Worm (Caenorhabditis elegans) whole organism, mixed stage, embryonic: ENCODE data around the gene btb-19.
A peak's percentile ranks its signal among the peaks of the same experiment; 100 is the strongest.

Experiments
- M03D4.4 ChIP-seq: sonication (generic microtip); optimal IDR thresholded peaks from 2 replicates; lab custom pipeline; 2017; ENCODE audit warnings: mild to moderate bottlenecking, missing genetic modification characterization, missing compliant biosample characterization
- bed-3 ChIP-seq: fragments of 200-800 bp; sonication (Bioruptor generic); optimal IDR thresholded peaks from 3 replicates; lab custom pipeline; 2018; ENCODE audit warnings: mild to moderate bottlenecking, missing genetic modification characterization, moderate library complexity, missing compliant biosample characterization
- blmp-1 ChIP-seq: fragments of 150-350 bp; optimal IDR thresholded peaks from 2 replicates; lab custom pipeline; 2014; ENCODE audit warnings: missing biosample characterization, missing genetic modification characterization
- ceh-39 ChIP-seq: fragments of 150-350 bp; optimal IDR thresholded peaks from 2 replicates; lab custom pipeline; 2014; ENCODE audit warnings: missing biosample characterization, missing genetic modification characterization
- ceh-43 ChIP-seq: fragments of 200-800 bp; sonication (Bioruptor generic); optimal IDR thresholded peaks from 2 replicates; lab custom pipeline; 2018; ENCODE audit warnings: mild to moderate bottlenecking, missing genetic modification characterization, moderate library complexity, missing compliant biosample characterization
- ceh-83 ChIP-seq: fragments of 200-800 bp; sonication (Bioruptor generic); optimal IDR thresholded peaks from 2 replicates; lab custom pipeline; 2018; ENCODE audit warnings: mild to moderate bottlenecking, missing genetic modification characterization, missing compliant biosample characterization
- ces-1 ChIP-seq: fragments of 150-350 bp; optimal IDR thresholded peaks from 2 replicates; lab custom pipeline; 2014; ENCODE audit warnings: missing biosample characterization, missing genetic modification reagents, missing genetic modification characterization
- cnd-1 ChIP-seq: fragments of 200-800 bp; sonication (Bioruptor generic); optimal IDR thresholded peaks from 2 replicates; lab custom pipeline; 2018; ENCODE audit warnings: mild to moderate bottlenecking, missing genetic modification characterization, missing compliant biosample characterization
- drap-1 ChIP-seq: fragments of 200-800 bp; sonication (Bioruptor generic); optimal IDR thresholded peaks from 3 replicates; lab custom pipeline; 2018; ENCODE audit warnings: mild to moderate bottlenecking, missing genetic modification characterization, missing compliant biosample characterization
- elt-1 ChIP-seq: sonication (generic microtip); optimal IDR thresholded peaks from 2 replicates; lab custom pipeline; 2017; ENCODE audit warnings: missing genetic modification characterization, mild to moderate bottlenecking, missing compliant biosample characterization, antibody characterized with exemption, moderate library complexity, borderline replicate concordance; ENCODE audit not compliant: insufficient read depth
- elt-3 ChIP-seq: fragments of 150-350 bp; optimal IDR thresholded peaks from 2 replicates; lab custom pipeline; 2014; ENCODE audit warnings: missing biosample characterization, missing genetic modification characterization
- flh-1 ChIP-seq: fragments of 200-800 bp; sonication (Bioruptor generic); optimal IDR thresholded peaks from 2 replicates; lab custom pipeline; 2018; ENCODE audit warnings: mild to moderate bottlenecking, missing genetic modification characterization, moderate library complexity, missing compliant biosample characterization
- ham-2 ChIP-seq: fragments of 200-800 bp; sonication (Bioruptor generic); optimal IDR thresholded peaks from 2 replicates; lab custom pipeline; 2018; ENCODE audit warnings: mild to moderate bottlenecking, missing genetic modification characterization, missing compliant biosample characterization
- hlh-1 ChIP-seq: fragments of 150-350 bp; optimal IDR thresholded peaks from 2 replicates; lab custom pipeline; 2014; ENCODE audit warnings: missing biosample characterization, missing genetic modification reagents, missing genetic modification characterization
- lin-13 ChIP-seq: fragments of 150-350 bp; optimal IDR thresholded peaks from 2 replicates; lab custom pipeline; 2014; ENCODE audit warnings: missing biosample characterization, missing genetic modification characterization
- lin-32 ChIP-seq: fragments of 200-800 bp; sonication (Bioruptor generic); optimal IDR thresholded peaks from 2 replicates; lab custom pipeline; 2018; ENCODE audit warnings: mild to moderate bottlenecking, missing genetic modification characterization, missing compliant biosample characterization
- lsy-2 ChIP-seq: fragments of 150-350 bp; optimal IDR thresholded peaks from 2 replicates; lab custom pipeline; 2014; ENCODE audit warnings: missing biosample characterization, missing genetic modification characterization
- mab-5 ChIP-seq: fragments of 150-350 bp; optimal IDR thresholded peaks from 2 replicates; lab custom pipeline; 2014; ENCODE audit warnings: missing biosample characterization, missing genetic modification characterization
- mep-1 ChIP-seq: fragments of 150-350 bp; optimal IDR thresholded peaks from 2 replicates; lab custom pipeline; 2017; ENCODE audit warnings: missing biosample characterization, missing genetic modification reagents, missing genetic modification characterization, inconsistent platforms
- mls-2 ChIP-seq: sonication (generic microtip); optimal IDR thresholded peaks from 2 replicates; lab custom pipeline; 2016; ENCODE audit warnings: mild to moderate bottlenecking, missing genetic modification characterization, moderate library complexity, missing compliant biosample characterization
- nhr-12 ChIP-seq: fragments of 150-350 bp; optimal IDR thresholded peaks from 2 replicates; lab custom pipeline; 2014; ENCODE audit warnings: missing biosample characterization, missing genetic modification characterization
- nhr-2 ChIP-seq: fragments of 150-350 bp; optimal IDR thresholded peaks from 2 replicates; lab custom pipeline; 2014; ENCODE audit warnings: missing biosample characterization, missing genetic modification characterization
- nhr-237 ChIP-seq: fragments of 150-350 bp; optimal IDR thresholded peaks from 2 replicates; lab custom pipeline; 2014; ENCODE audit warnings: missing biosample characterization, missing genetic modification characterization
- nhr-28 ChIP-seq: fragments of 150-350 bp; optimal IDR thresholded peaks from 2 replicates; lab custom pipeline; 2014; ENCODE audit warnings: missing biosample characterization, missing genetic modification characterization
- nhr-76 ChIP-seq: sonication (generic microtip); optimal IDR thresholded peaks from 2 replicates; lab custom pipeline; 2017; ENCODE audit warnings: missing biosample characterization, missing genetic modification characterization
- pha-4 ChIP-seq: fragments of 150-350 bp; optimal IDR thresholded peaks from 2 replicates; lab custom pipeline; 2018; ENCODE audit warnings: missing biosample characterization, missing genetic modification reagents, missing genetic modification characterization
- sem-2 ChIP-seq: fragments of 200-800 bp; sonication (Bioruptor generic); optimal IDR thresholded peaks from 2 replicates; lab custom pipeline; 2018; ENCODE audit warnings: mild to moderate bottlenecking, missing genetic modification characterization, missing compliant biosample characterization
- snpc-4 ChIP-seq: fragments of 150-350 bp; optimal IDR thresholded peaks from 2 replicates; lab custom pipeline; 2014; ENCODE audit warnings: missing biosample characterization, missing genetic modification characterization
- sptf-1 ChIP-seq: sonication (generic microtip); optimal IDR thresholded peaks from 2 replicates; lab custom pipeline; 2017; ENCODE audit warnings: mild to moderate bottlenecking, missing genetic modification characterization, moderate library complexity, missing compliant biosample characterization
- tbx-8 ChIP-seq: fragments of 200-800 bp; sonication (Bioruptor generic); optimal IDR thresholded peaks from 2 replicates; lab custom pipeline; 2018; ENCODE audit warnings: mild to moderate bottlenecking, missing genetic modification characterization, moderate library complexity, missing compliant biosample characterization
- unc-120 ChIP-seq: sonication (generic microtip); optimal IDR thresholded peaks from 2 replicates; lab custom pipeline; 2017; ENCODE audit warnings: missing genetic modification characterization, missing compliant biosample characterization; ENCODE audit not compliant: poor library complexity, severe bottlenecking
- unc-39 ChIP-seq: fragments of 150-350 bp; optimal IDR thresholded peaks from 2 replicates; lab custom pipeline; 2014; ENCODE audit warnings: missing biosample characterization, missing genetic modification characterization
- unc-62 ChIP-seq: fragments of 150-350 bp; optimal IDR thresholded peaks from 2 replicates; lab custom pipeline; 2014; ENCODE audit warnings: missing biosample characterization, missing genetic modification reagents, missing genetic modification characterization
- zip-8 ChIP-seq: fragments of 150-350 bp; optimal IDR thresholded peaks from 2 replicates; lab custom pipeline; 2014; ENCODE audit warnings: missing biosample characterization, missing genetic modification characterization
- ztf-11 ChIP-seq: fragments of 150-350 bp; optimal IDR thresholded peaks from 2 replicates; lab custom pipeline; 2014; ENCODE audit warnings: missing biosample characterization, missing genetic modification characterization

Gene btb-19

DNA sequence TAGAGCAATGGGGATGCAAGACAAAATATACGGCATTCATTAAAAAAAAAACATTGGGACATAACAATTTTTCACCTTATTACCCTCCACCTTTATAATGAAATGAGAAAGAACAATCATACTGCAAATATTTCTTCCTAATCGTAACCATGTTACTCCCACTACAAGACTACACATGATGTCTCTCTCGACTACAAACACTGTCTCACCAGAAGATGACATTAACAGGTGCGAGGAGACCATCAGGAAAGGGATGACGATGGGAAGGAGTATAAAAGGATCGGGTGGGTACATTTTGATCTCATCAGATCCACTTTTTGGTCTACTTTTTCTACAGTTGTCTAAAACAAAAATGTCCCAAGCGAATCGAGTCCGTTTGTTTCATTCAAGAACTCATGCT, 24.1 kb downstream of the btb-19 start, which contains the start of gene dhs-8:
Gene dhs-8, plus strand, starts transcription at position 179 of the 400 bp plus-strand sequence.
- TF ChIP-seq nhr-76 (tag; lab: Kevin White, UChicago): no peak
- peak; percentile 12 for TF ChIP-seq nhr-28 (tag; lab: Kevin White, UChicago)
- no peak for TF ChIP-seq unc-62 (GFP tag; lab: Kevin White, UChicago)
- peak; percentile 25 for TF ChIP-seq nhr-12 (tag; lab: Kevin White, UChicago)
- TF ChIP-seq unc-120 (tag; lab: Kevin White, UChicago): no peak
- no peak for TF ChIP-seq bed-3 (GFP tag; lab: Kevin White, UChicago)
- TF ChIP-seq ztf-11 (tag; lab: Kevin White, UChicago): no peak
- no peak for TF ChIP-seq cnd-1 (tag; lab: Kevin White, UChicago)
- no peak for TF ChIP-seq snpc-4 (tag; lab: Kevin White, UChicago)
- no peak for TF ChIP-seq sem-2 (GFP tag; lab: Kevin White, UChicago)

DNA sequence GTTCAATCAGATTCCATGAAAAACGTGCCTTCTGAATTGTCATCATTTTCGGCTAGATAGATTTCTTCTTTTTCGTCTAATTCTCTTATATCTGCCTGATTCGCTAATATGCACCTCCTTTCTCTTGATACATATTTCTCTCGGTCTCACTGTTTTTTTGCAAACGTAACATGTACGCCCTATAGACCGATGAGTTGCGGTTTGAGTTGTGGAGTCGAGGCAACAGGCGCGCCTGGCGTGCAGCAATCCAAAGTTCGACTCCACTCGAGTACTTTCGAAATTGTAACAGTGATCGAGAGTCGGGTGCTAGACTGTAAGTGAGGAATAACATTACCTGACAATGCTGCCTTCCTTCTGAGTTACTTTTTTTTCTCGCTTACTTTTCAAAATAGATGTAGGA, 25.1 kb downstream of the btb-19 start:
- TF ChIP-seq tbx-8 (GFP tag; lab: Kevin White, UChicago) (peak; percentile 82), unc-120 (tag; lab: Kevin White, UChicago) (peak; percentile 90), nhr-76 (tag; lab: Kevin White, UChicago) (no peak), lin-32 (peak; percentile 94), mep-1 (tag; lab: Kevin White, UChicago) (peak; percentile 54), ztf-11 (tag; lab: Kevin White, UChicago) (no peak), lin-13 (tag; lab: Kevin White, UChicago) (peak; percentile 72), M03D4.4 (tag; lab: Kevin White, UChicago) (peak; percentile 93), hlh-1 (tag; lab: Kevin White, UChicago) (peak; percentile 87), ceh-43 (peak; percentile 88), sem-2 (GFP tag; lab: Kevin White, UChicago) (peak; percentile 87), nhr-12 (tag; lab: Kevin White, UChicago) (peak; percentile 88), mls-2 (tag; lab: Kevin White, UChicago) (peak; percentile 94), unc-39 (no peak), cnd-1 (tag; lab: Kevin White, UChicago) (peak; percentile 94), elt-3 (tag; lab: Kevin White, UChicago) (peak; percentile 80), drap-1 (peak; percentile 88), ham-2 (GFP tag; lab: Kevin White, UChicago) (peak; percentile 89), ceh-83 (GFP tag; lab: Kevin White, UChicago) (peak; percentile 96), sptf-1 (tag; lab: Kevin White, UChicago) (peak; percentile 94), ceh-39 (tag; lab: Kevin White, UChicago) (peak; percentile 39), blmp-1 (tag; lab: Kevin White, UChicago) (no peak), nhr-28 (tag; lab: Kevin White, UChicago) (peak; percentile 63), zip-8 (no peak), ces-1 (GFP tag; lab: Kevin White, UChicago) (no peak), flh-1 (GFP tag; lab: Kevin White, UChicago) (peak; percentile 71), snpc-4 (tag; lab: Kevin White, UChicago) (no peak), nhr-237 (tag; lab: Kevin White, UChicago) (peak; percentile 70), pha-4 (peak; percentile 80), lsy-2 (tag; lab: Kevin White, UChicago) (peak; percentile 49), unc-62 (GFP tag; lab: Kevin White, UChicago) (peak; percentile 52), mab-5 (tag; lab: Kevin White, UChicago) (no peak), nhr-2 (tag; lab: Kevin White, UChicago) (no peak), bed-3 (GFP tag; lab: Kevin White, UChicago) (peak; percentile 82), elt-1 (tag; lab: Kevin White, UChicago) (no peak)

DNA sequence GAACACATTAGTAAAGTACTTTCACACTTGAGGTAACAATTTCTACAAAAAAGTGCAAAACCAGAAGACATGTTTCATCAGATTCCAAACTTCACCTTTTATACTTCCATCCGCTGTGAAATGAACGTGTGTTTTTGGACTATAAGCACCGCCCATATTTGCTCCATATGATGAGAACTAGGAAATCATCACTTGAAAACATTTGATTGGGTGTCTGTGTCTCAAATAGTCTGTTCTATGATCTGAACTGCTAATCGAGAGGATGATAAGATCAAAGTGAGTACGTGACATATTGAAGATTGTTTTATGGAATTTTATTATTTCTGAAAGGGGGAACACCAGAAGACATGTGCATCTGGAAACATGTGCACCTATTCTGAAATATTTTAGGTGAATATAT, 26.6 kb downstream of the btb-19 start:
- TF ChIP-seq hlh-1 (tag; lab: Kevin White, UChicago) (no peak), nhr-237 (tag; lab: Kevin White, UChicago) (no peak), ztf-11 (tag; lab: Kevin White, UChicago) (no peak), mls-2 (tag; lab: Kevin White, UChicago) (no peak), mep-1 (tag; lab: Kevin White, UChicago) (no peak), lin-13 (tag; lab: Kevin White, UChicago) (no peak)
